Worm (Caenorhabditis elegans): Measurements from ENCODE around the gene ssq-3.

DNA sequence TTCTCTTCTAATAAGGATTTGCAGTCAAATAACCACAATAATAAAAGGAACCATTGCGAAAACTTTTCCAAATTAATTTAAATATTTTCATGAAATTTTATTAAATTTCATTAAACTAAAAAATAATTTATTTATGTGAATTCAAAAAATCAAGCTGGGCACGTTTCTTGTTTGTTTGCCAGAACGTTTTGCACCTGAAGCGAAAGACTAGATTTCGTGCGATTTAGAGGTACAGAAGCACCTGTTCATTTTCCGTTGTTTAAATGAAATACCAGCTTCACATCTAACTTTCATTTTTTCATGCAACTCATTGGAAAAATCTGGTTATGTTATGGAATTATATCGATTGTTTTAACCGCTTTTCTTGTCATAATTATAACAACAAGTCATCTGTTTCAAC is 39.3 kb upstream of the ssq-3 start, which contains the start of gene srg-48:
- TF ChIP-seq mep-1 (tag; optimal IDR thresholded peaks at IDR 0.05) (no peak), M03D4.4 (tag; optimal IDR thresholded peaks at IDR 0.05) (no peak)
